Worm (Caenorhabditis elegans): ENCODE results near the gene W02C12.2.

ce11 chrIV:3956705-3957104 is 51.1 kb downstream of the W02C12.2 start, which contains the start of gene clec-74:
- TF ChIP-seq nhr-28 (tag; optimal IDR thresholded peaks at IDR 0.05) (no peak), nhr-237 (tag; optimal IDR thresholded peaks at IDR 0.05) (no peak), ceh-43 (GFP tag; optimal IDR thresholded peaks at IDR 0.05) (no peak), nhr-76 (tag; optimal IDR thresholded peaks at IDR 0.05) (no peak), snpc-4 (tag; optimal IDR thresholded peaks at IDR 0.05) (no peak), elt-1 (tag; optimal IDR thresholded peaks at IDR 0.05; ENCODE audit: borderline replicate concordance, insufficient read depth) (no peak), nhr-12 (tag; optimal IDR thresholded peaks at IDR 0.05) (no peak)
